Worm (Caenorhabditis elegans): ENCODE data around the gene zhit-2.
A peak's percentile ranks its signal among the peaks of the same experiment; 100 is the strongest.

The zhit-2 gene

ce11 chrIII:4196988-4197384, 47.2 kb downstream of the zhit-2 start, which contains the start of gene asd-1:
TSS of gene asd-1 (plus strand) at chrIII:4197285.
- TF ChIP-seq unc-62 (GFP tag; optimal IDR thresholded peaks at IDR 0.05), result no peak
- TF ChIP-seq nhr-80 (tag; optimal IDR thresholded peaks at IDR 0.05), result no peak
- no peak for TF ChIP-seq ceh-27 (GFP tag; optimal IDR thresholded peaks at IDR 0.05)
- no peak for TF ChIP-seq egl-18 (GFP tag; IDR thresholded peaks at IDR 0.05)

- TF ChIP-seq lin-35 (GFP tag; optimal IDR thresholded peaks at IDR 0.05), result peak in 1 of 3 experiments; percentile 23
- no peak for TF ChIP-seq somi-1 (GFP tag; optimal IDR thresholded peaks at IDR 0.05)
- 0 out of 2 replicates have a peak, but pooled peaks have one; percentile 14 for TF ChIP-seq Y67H2A.10 (GFP tag; conservative IDR thresholded peaks at IDR 0.05)
- TF ChIP-seq hmg-1.2 (GFP tag; IDR thresholded peaks at IDR 0.05), result peak; percentile 66; the same call in 1 of the 2 replicates
- TF ChIP-seq T26A5.8 (tag; optimal IDR thresholded peaks at IDR 0.05), result no peak
- TF ChIP-seq ztf-6 (GFP tag; IDR thresholded peaks at IDR 0.05), result 0 out of 2 replicates have a peak, but pooled peaks have one; percentile 13
- TF ChIP-seq ekl-4 (GFP tag; IDR thresholded peaks at IDR 0.05), result peak; percentile 31; the same call in 1 of the 2 replicates
- peak; percentile 19 for TF ChIP-seq ceh-27 (GFP tag; optimal IDR thresholded peaks at IDR 0.05)
- TF ChIP-seq F52B5.7 (tag; optimal IDR thresholded peaks at IDR 0.05), result no peak
- no peak for TF ChIP-seq nhr-90 (tag; optimal IDR thresholded peaks at IDR 0.05)
- no peak for TF ChIP-seq snpc-3.4 (tag; optimal IDR thresholded peaks at IDR 0.05)
- no peak for TF ChIP-seq nfyb-1 (GFP tag; IDR thresholded peaks at IDR 0.05)
- no peak for TF ChIP-seq egl-18 (GFP tag; IDR thresholded peaks at IDR 0.05)
- no peak for TF ChIP-seq cebp-1 (GFP tag; IDR thresholded peaks at IDR 0.05)
- TF ChIP-seq cebp-1 (tag; optimal IDR thresholded peaks at IDR 0.05), result peak; percentile 45
- no peak for TF ChIP-seq attf-5 (GFP tag; optimal IDR thresholded peaks at IDR 0.05)
- 0 out of 2 replicates have a peak, but pooled peaks have one; percentile 20 for TF ChIP-seq dox-1 (GFP tag; IDR thresholded peaks at IDR 0.05)
- TF ChIP-seq bed-1 (GFP tag; IDR thresholded peaks at IDR 0.05), result no peak
- TF ChIP-seq D2030.7 (GFP tag; IDR thresholded peaks at IDR 0.05), result 0 out of 2 replicates have a peak, but pooled peaks have one; percentile 18
- no peak for TF ChIP-seq dpff-1 (tag; optimal IDR thresholded peaks at IDR 0.05)
- TF ChIP-seq Y79H2A.3 (GFP tag; conservative IDR thresholded peaks at IDR 0.05), result no peak
- TF ChIP-seq ZK185.1 (tag; optimal IDR thresholded peaks at IDR 0.05; ENCODE audit: poor library complexity, severe bottlenecking), result peak; percentile 11
- TF ChIP-seq efl-1 (GFP tag; optimal IDR thresholded peaks at IDR 0.05), result peak; percentile 57
- TF ChIP-seq mcd-1 (GFP tag; IDR thresholded peaks at IDR 0.05), result 0 out of 2 replicates have a peak, but pooled peaks have one; percentile 25
- TF ChIP-seq F10E7.11 (tag; optimal IDR thresholded peaks at IDR 0.05), result no peak
- peak; percentile 26 for TF ChIP-seq K12H6.12 (tag; optimal IDR thresholded peaks at IDR 0.05)
- no peak for TF ChIP-seq ceh-91 (GFP tag; IDR thresholded peaks at IDR 0.05)
- TF ChIP-seq egl-44 (GFP tag; IDR thresholded peaks at IDR 0.05), result no peak
- TF ChIP-seq lir-1 (GFP tag; conservative IDR thresholded peaks at IDR 0.05), result no peak
These were observed 47.7 kb downstream of the zhit-2 start for ce11 chrIII:4196301-4196987.

ce11 chrIII:4195306-4196008, 48.7 kb downstream of the zhit-2 start:
- TF ChIP-seq madf-6 (GFP tag; IDR thresholded peaks at IDR 0.05) (peak; percentile 66), Y67H2A.10 (GFP tag; conservative IDR thresholded peaks at IDR 0.05) (no peak), hrde-1 (tag; optimal IDR thresholded peaks at IDR 0.05; ENCODE audit: borderline replicate concordance) (no peak), lag-1 (GFP tag; IDR thresholded peaks at IDR 0.05) (no peak), egl-18 (GFP tag; IDR thresholded peaks at IDR 0.05) (no peak), unc-130 (GFP tag; optimal IDR thresholded peaks at IDR 0.05) (no peak), cebp-2 (GFP tag; IDR thresholded peaks at IDR 0.05) (no peak), aptf-3 (GFP tag; IDR thresholded peaks at IDR 0.05) (no peak), B0336.3 (GFP tag; IDR thresholded peaks at IDR 0.05) (peak; percentile 95), madf-8 (GFP tag; conservative IDR thresholded peaks at IDR 0.05) (no peak), lin-35 (GFP tag; optimal IDR thresholded peaks at IDR 0.05) (peak in 1 of 3 experiments; percentile 62), mcd-1 (GFP tag; IDR thresholded peaks at IDR 0.05) (0 out of 2 replicates have a peak, but pooled peaks have one; percentile 19), ztf-3 (GFP tag; optimal IDR thresholded peaks at IDR 0.05) (no peak), lin-40 (tag; optimal IDR thresholded peaks at IDR 0.05) (peak; percentile 57), ceh-40 (GFP tag; IDR thresholded peaks at IDR 0.05) (peak; percentile 64; the same call in 1 of the 2 replicates), unc-62 (GFP tag; optimal IDR thresholded peaks at IDR 0.05) (no peak), snpc-3.4 (tag; optimal IDR thresholded peaks at IDR 0.05) (peak; percentile 76), nhr-179 (tag; optimal IDR thresholded peaks at IDR 0.05) (no peak), K12H6.12 (tag; optimal IDR thresholded peaks at IDR 0.05) (peak; percentile 39), D2030.7 (GFP tag; IDR thresholded peaks at IDR 0.05) (0 out of 2 replicates have a peak, but pooled peaks have one; percentile 24), attf-5 (GFP tag; optimal IDR thresholded peaks at IDR 0.05) (peak; percentile 24)

Measured in whole organism, young adult.